Fruit fly (Drosophila melanogaster): ENCODE measurements around the gene LysP.

Gene LysP

DNA sequence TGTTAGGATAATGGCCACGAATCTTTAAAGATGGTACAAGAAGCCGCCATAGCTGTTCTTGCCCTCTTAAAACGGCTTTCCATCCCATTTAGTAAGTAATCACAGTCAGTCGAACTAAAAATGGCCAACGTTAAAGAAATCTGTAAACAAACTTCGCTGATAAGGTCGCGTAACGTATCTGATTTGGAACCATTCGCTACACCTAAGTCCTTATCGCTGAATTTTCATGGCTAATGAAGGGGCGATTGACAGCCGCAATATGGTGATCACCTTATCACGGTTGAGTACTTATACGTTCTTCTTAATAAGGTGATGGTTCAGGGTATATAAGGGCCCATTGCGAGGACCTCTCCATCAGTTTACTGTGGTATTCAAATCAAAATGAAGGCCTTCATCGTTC lies 5.9 kb downstream of the LysP start, which contains the start of gene LysE:
Gene LysE (plus strand): TSS at position 257 of the 400 bp plus-strand sequence.
- TF ChIP-seq nerfin-1 (tag; optimal IDR thresholded peaks at IDR 0.05) (no peak), gro (GFP tag; optimal IDR thresholded peaks at IDR 0.05) (no peak), ato (GFP tag; IDR thresholded peaks at IDR 0.05; ENCODE audit: partially characterized antibody) (no peak), Lim3 (GFP tag; IDR thresholded peaks at IDR 0.05) (no peak), CG11085 (GFP tag; IDR thresholded peaks at IDR 0.05) (no peak), Ets65A (GFP tag) (no peak), exex (tag; optimal IDR thresholded peaks at IDR 0.05) (peak; percentile 62), CG1832 (GFP tag; optimal IDR thresholded peaks at IDR 0.05) (no peak), Drgx (GFP tag; IDR thresholded peaks at IDR 0.05) (no peak), HmgZ (tag; optimal IDR thresholded peaks at IDR 0.05) (no peak), CG3847 (GFP tag; IDR thresholded peaks at IDR 0.05) (no peak), eyg (GFP tag; optimal IDR thresholded peaks at IDR 0.05) (no peak), CG17568 (GFP tag; optimal IDR thresholded peaks at IDR 0.05) (no peak), en (GFP tag; optimal IDR thresholded peaks at IDR 0.05) (no peak), nau (GFP tag; optimal IDR thresholded peaks at IDR 0.05) (no peak), H2.0 (GFP tag; IDR thresholded peaks at IDR 0.05) (no peak), ci (GFP tag; IDR thresholded peaks at IDR 0.05) (no peak), fu2 (GFP tag; optimal IDR thresholded peaks at IDR 0.05) (no peak), CG1792 (GFP tag; optimal IDR thresholded peaks at IDR 0.05) (no peak), CG4730 (GFP tag; IDR thresholded peaks at IDR 0.05) (no peak), Hey (tag; optimal IDR thresholded peaks at IDR 0.05) (peak; percentile 45), unc-4 (GFP tag; IDR thresholded peaks at IDR 0.05; ENCODE audit: partially characterized antibody) (no peak), ttk (GFP tag; IDR thresholded peaks at IDR 0.05) (no peak), sug (tag; optimal IDR thresholded peaks at IDR 0.05) (peak; percentile 8), wek (GFP tag; optimal IDR thresholded peaks at IDR 0.05) (no peak), CG2889 (GFP tag; IDR thresholded peaks at IDR 0.05) (no peak), Rfx (GFP tag; IDR thresholded peaks at IDR 0.05) (no peak), CG16815 (GFP tag; optimal IDR thresholded peaks at IDR 0.05) (no peak), zfh1 (GFP tag; IDR thresholded peaks at IDR 0.05) (no peak), CG12071 (GFP tag; optimal IDR thresholded peaks at IDR 0.05) (no peak), CG4617 (GFP tag; optimal IDR thresholded peaks at IDR 0.05; ENCODE audit: borderline replicate concordance) (no peak), mam (GFP tag; optimal IDR thresholded peaks at IDR 0.05) (no peak), CG10321 (GFP tag; IDR thresholded peaks at IDR 0.05) (no peak), bcd (GFP tag; optimal IDR thresholded peaks at IDR 0.05) (no peak), Fer1 (GFP tag; optimal IDR thresholded peaks at IDR 0.05) (no peak), crp (GFP tag; optimal IDR thresholded peaks at IDR 0.05) (no peak), prd (optimal IDR thresholded peaks at IDR 0.05) (no peak), prd (GFP tag; IDR thresholded peaks at IDR 0.05) (no peak), nom (GFP tag; optimal IDR thresholded peaks at IDR 0.05) (no peak), MTF-1 (GFP tag; optimal IDR thresholded peaks at IDR 0.05; ENCODE audit: borderline replicate concordance) (no peak), CG18599 (GFP tag; optimal IDR thresholded peaks at IDR 0.05) (peak; percentile 21), grn (GFP tag; optimal IDR thresholded peaks at IDR 0.05) (peak; percentile 42), seq (GFP tag; IDR thresholded peaks at IDR 0.05) (no peak), CG17186 (GFP tag; optimal IDR thresholded peaks at IDR 0.05) (no peak), so (GFP tag; IDR thresholded peaks at IDR 0.05) (no peak)
